In the genomic region with DNA sequence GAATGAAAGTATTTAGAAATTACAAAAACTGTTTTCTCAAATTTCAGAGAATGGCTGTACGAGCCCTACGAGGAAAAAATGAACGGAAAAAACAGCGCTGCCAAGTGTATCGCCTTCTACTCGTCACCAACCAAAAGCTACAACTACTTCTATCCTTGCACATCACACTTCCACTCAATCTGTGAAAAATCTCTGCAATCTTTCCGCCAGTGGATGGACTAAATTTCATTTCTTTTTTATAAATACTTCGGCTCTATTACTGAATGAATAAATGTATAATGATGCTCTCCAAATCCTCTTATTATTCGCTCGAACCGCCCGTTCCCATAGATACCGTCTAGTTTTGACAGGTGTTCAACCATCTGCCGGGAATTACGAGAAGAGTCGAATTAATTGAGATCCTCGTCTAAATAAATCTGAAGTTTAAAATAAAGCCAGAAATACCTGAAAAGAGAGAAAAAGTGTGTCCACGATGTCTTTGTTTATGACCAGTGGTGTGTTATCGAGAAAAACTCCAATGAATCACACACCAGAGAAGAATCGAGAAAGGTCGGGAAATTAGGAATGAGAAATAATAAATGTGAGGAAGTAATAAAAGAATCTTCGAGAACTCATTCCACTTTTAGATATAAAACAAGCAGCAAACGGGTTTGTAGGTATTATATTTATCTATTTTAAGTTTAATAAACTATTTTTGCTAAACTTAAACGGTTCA, we compare ENCODE assay signal across 3 worm cellular contexts.
TF ChIP-seq lines count a peak whose summit lies in the region.

No protein-coding gene starts in this region.

TF ChIP-seq in whole organism, L1 larva, 84 proteins besides CTCF, POLR2A, EP300 and RAD21 (continued from another document):
- no peak for TF ChIP-seq ceh-88 (GFP tag; IDR thresholded peaks at IDR 0.05; lab: Robert Waterston, UW)
- no peak for TF ChIP-seq ces-1 (GFP tag; optimal IDR thresholded peaks at IDR 0.05; lab: Kevin White, UChicago)
- no peak for TF ChIP-seq sox-4 (tag; optimal IDR thresholded peaks at IDR 0.05; lab: Kevin White, UChicago)
- TF ChIP-seq nhr-85 (tag; lab: Kevin White, UChicago): peak; percentile 66
- TF ChIP-seq efl-1 (optimal IDR thresholded peaks at IDR 0.05; lab: Kevin White, UChicago): no peak
- peak in 1 of 2 experiments; percentile 92 for TF ChIP-seq efl-1 (GFP tag; optimal IDR thresholded peaks at IDR 0.05 in 1 of 2; lab: Kevin White, UChicago)
- no peak for TF ChIP-seq nhr-77 (tag; optimal IDR thresholded peaks at IDR 0.05; lab: Kevin White, UChicago)
- no peak for TF ChIP-seq elt-3 (tag; optimal IDR thresholded peaks at IDR 0.05; lab: Kevin White, UChicago)
- TF ChIP-seq mdl-1 (tag; optimal IDR thresholded peaks at IDR 0.05; lab: Kevin White, UChicago): no peak
- TF ChIP-seq fkh-4 (tag; optimal IDR thresholded peaks at IDR 0.05; lab: Kevin White, UChicago; ENCODE audit: borderline replicate concordance): no peak
- TF ChIP-seq mep-1 (tag; optimal IDR thresholded peaks at IDR 0.05; lab: Kevin White, UChicago): peak; percentile 52
- TF ChIP-seq dpl-1 (GFP tag; optimal IDR thresholded peaks at IDR 0.05; lab: Kevin White, UChicago): peak in 1 of 3 experiments; percentile 13
- TF ChIP-seq ceh-63 (GFP tag; optimal IDR thresholded peaks at IDR 0.05; lab: Kevin White, UChicago): no peak
- TF ChIP-seq blmp-1 (tag; optimal IDR thresholded peaks at IDR 0.05; lab: Kevin White, UChicago): peak; percentile 10
- TF ChIP-seq lin-15B (tag; optimal IDR thresholded peaks at IDR 0.05; lab: Kevin White, UChicago): no peak
- TF ChIP-seq sup-37 (GFP tag; optimal IDR thresholded peaks at IDR 0.05; lab: Kevin White, UChicago): no peak
- no peak for TF ChIP-seq fkh-8 (tag; optimal IDR thresholded peaks at IDR 0.05; lab: Kevin White, UChicago)
- no peak for TF ChIP-seq fos-1 (tag; optimal IDR thresholded peaks at IDR 0.05; lab: Kevin White, UChicago)
- no peak for TF ChIP-seq lir-3 (tag; optimal IDR thresholded peaks at IDR 0.05; lab: Kevin White, UChicago; ENCODE audit: poor library complexity)
- no peak for TF ChIP-seq lsy-2 (tag; optimal IDR thresholded peaks at IDR 0.05; lab: Kevin White, UChicago)
- no peak for TF ChIP-seq snu-23 (GFP tag; optimal IDR thresholded peaks at IDR 0.05; lab: Kevin White, UChicago)
- TF ChIP-seq tlp-1 (tag; optimal IDR thresholded peaks at IDR 0.05; lab: Kevin White, UChicago): no peak
- TF ChIP-seq nhr-47 (tag; optimal IDR thresholded peaks at IDR 0.05; lab: Kevin White, UChicago): no peak
- peak; percentile 10 for TF ChIP-seq dsc-1 (tag; optimal IDR thresholded peaks at IDR 0.05; lab: Kevin White, UChicago)
- no peak for TF ChIP-seq nhr-76 (tag; optimal IDR thresholded peaks at IDR 0.05; lab: Kevin White, UChicago)

TF ChIP-seq in whole organism, L2 larva, 48 proteins besides CTCF, POLR2A, EP300 and RAD21 (continued from another document):
- no peak for TF ChIP-seq egl-27 (tag; optimal IDR thresholded peaks at IDR 0.05; lab: Kevin White, UChicago)

TF ChIP-seq in whole organism, L4 larva, 104 proteins besides CTCF, POLR2A, EP300 and RAD21 (continued from another document):
- TF ChIP-seq skn-1 (tag; optimal IDR thresholded peaks at IDR 0.05; lab: Kevin White, UChicago) (peak; percentile 21), tag-97 (GFP tag; IDR thresholded peaks at IDR 0.05; lab: Robert Waterston, UW) (no peak), ceh-32 (tag; optimal IDR thresholded peaks at IDR 0.05; lab: Kevin White, UChicago; ENCODE audit: poor library complexity) (no peak), ztf-7 (tag; optimal IDR thresholded peaks at IDR 0.05; lab: Kevin White, UChicago) (no peak), F26F4.8 (GFP tag; conservative IDR thresholded peaks at IDR 0.05; lab: Robert Waterston, UW) (no peak), mdt-29 (GFP tag; IDR thresholded peaks at IDR 0.05; lab: Robert Waterston, UW) (0 out of 2 replicates have a peak, but pooled peaks have one; percentile 54), php-3 (GFP tag; IDR thresholded peaks at IDR 0.05; lab: Robert Waterston, UW) (no peak; the same call in 1 of the 2 replicates), unc-62 (GFP tag; optimal IDR thresholded peaks at IDR 0.05 in 1 of 2; lab: Kevin White, UChicago) (no peak), unc-62 (tag; optimal IDR thresholded peaks at IDR 0.05; lab: Kevin White, UChicago) (no peak), madf-5 (GFP tag; IDR thresholded peaks at IDR 0.05; lab: Robert Waterston, UW) (0 out of 4 replicates have a peak, but pooled peaks of 1 of the 2 experiments have one; percentile 69)
